Worm (Caenorhabditis elegans) whole organism, early embryonic: ENCODE data around the gene nas-33.

ENCODE experiments used
- B0310.2 ChIP-seq: sonication (generic microtip); optimal IDR thresholded peaks from 2 replicates; lab custom pipeline; 2016; ENCODE audit warnings: mild to moderate bottlenecking, missing genetic modification characterization, missing compliant biosample characterization
- F13C5.2 ChIP-seq: sonication (generic microtip); optimal IDR thresholded peaks from 2 replicates; lab custom pipeline; 2017; ENCODE audit warnings: mild to moderate bottlenecking, missing genetic modification characterization, inconsistent platforms, missing compliant biosample characterization
- aly-1 ChIP-seq: sonication (generic microtip); optimal IDR thresholded peaks from 2 replicates; lab custom pipeline; 2016; ENCODE audit warnings: missing genetic modification characterization, missing compliant biosample characterization
- ceh-13 ChIP-seq: fragments of 200-800 bp; sonication (Bioruptor generic); optimal IDR thresholded peaks from 2 replicates; lab custom pipeline; 2018; ENCODE audit warnings: mild to moderate bottlenecking, missing genetic modification characterization, missing compliant biosample characterization
- ceh-36 ChIP-seq: sonication (generic microtip); optimal IDR thresholded peaks from 2 replicates; lab custom pipeline; 2016; ENCODE audit warnings: missing genetic modification characterization, inconsistent platforms, missing compliant biosample characterization
- ets-7 ChIP-seq: sonication (generic microtip); optimal IDR thresholded peaks from 2 replicates; lab custom pipeline; 2016; ENCODE audit warnings: missing genotype, missing genetic modification characterization, missing compliant biosample characterization
- flt-1 ChIP-seq: fragments of 200-800 bp; sonication (Bioruptor generic); IDR thresholded peaks from 2 replicates; pipeline ENCODE4 v1.3.6; 2022; ENCODE audit warnings: missing genetic modification characterization, missing compliant biosample characterization
- hmg-4 ChIP-seq: fragments of 200-800 bp; sonication (Bioruptor generic); optimal IDR thresholded peaks from 2 replicates; lab custom pipeline; 2018; ENCODE audit warnings: mild to moderate bottlenecking, missing genetic modification characterization, missing compliant biosample characterization
- hnd-1 ChIP-seq: sonication (generic microtip); optimal IDR thresholded peaks from 2 replicates; lab custom pipeline; 2016; ENCODE audit warnings: missing genetic modification characterization, missing compliant biosample characterization
- pes-1 ChIP-seq: fragments of 200-800 bp; sonication (Bioruptor generic); IDR thresholded peaks from 2 replicates; pipeline ENCODE4 v1.3.6; 2022; ENCODE audit warnings: missing genetic modification reagents, missing genetic modification characterization, missing compliant biosample characterization
- sea-1 ChIP-seq: fragments of 200-800 bp; sonication (Bioruptor generic); conservative IDR thresholded peaks from 2 replicates; pipeline ENCODE4 v1.3.6; 2022; ENCODE audit warnings: missing genetic modification characterization, missing compliant biosample characterization
- tbx-11 ChIP-seq: fragments of 200-800 bp; sonication (Bioruptor generic); IDR thresholded peaks from 2 replicates; pipeline ENCODE4 v1.3.6; 2022; ENCODE audit warnings: missing genetic modification characterization, missing compliant biosample characterization
- tbx-37 ChIP-seq: fragments of 200-800 bp; sonication (Bioruptor generic); conservative IDR thresholded peaks from 2 replicates; pipeline ENCODE4 v1.3.6; 2022; ENCODE audit warnings: missing genetic modification reagents, missing genetic modification characterization, missing compliant biosample characterization
- tra-4 ChIP-seq: sonication (generic microtip); optimal IDR thresholded peaks from 2 replicates; lab custom pipeline; 2017; ENCODE audit warnings: missing genetic modification characterization, missing compliant biosample characterization

Gene nas-33

DNA sequence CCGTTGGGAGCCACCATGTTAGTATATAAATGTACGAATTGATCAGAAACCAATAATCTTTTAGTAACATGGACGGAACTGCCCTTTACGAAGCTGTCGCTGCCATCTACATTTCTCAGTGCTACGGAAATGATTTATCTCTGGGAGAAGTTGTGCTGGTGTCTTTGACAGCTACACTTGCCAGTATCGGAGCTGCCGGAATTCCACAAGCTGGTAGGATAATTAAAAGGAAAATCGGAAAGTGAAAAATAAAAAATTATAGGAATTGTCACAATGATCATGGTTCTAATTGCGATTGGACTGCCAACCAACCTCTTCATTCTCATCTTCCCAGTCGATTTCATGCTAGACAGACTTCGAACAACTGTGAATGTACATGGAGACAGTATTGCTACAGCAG, 49.2 kb downstream of the nas-33 start:
- TF ChIP-seq B0310.2 = no peak
- no peak for TF ChIP-seq sea-1 (GFP tag; lab: Robert Waterston, UW)
- no peak for TF ChIP-seq tbx-11
- no peak for TF ChIP-seq flt-1
- no peak for TF ChIP-seq ceh-36
- TF ChIP-seq ets-7 (tag; lab: Kevin White, UChicago) = no peak
- TF ChIP-seq hnd-1 (tag; lab: Kevin White, UChicago) = no peak
- TF ChIP-seq pes-1 (GFP tag; lab: Robert Waterston, UW) = no peak
- TF ChIP-seq tbx-37 (GFP tag; lab: Robert Waterston, UW) = no peak

- no peak for TF ChIP-seq hnd-1 (tag; lab: Kevin White, UChicago)
- TF ChIP-seq tbx-11 = no peak
- TF ChIP-seq tbx-37 (GFP tag; lab: Robert Waterston, UW) = no peak
- no peak for TF ChIP-seq hmg-4
- no peak for TF ChIP-seq F13C5.2 (tag; lab: Kevin White, UChicago)
- TF ChIP-seq sea-1 (GFP tag; lab: Robert Waterston, UW) = no peak
- no peak for TF ChIP-seq aly-1 (tag; lab: Kevin White, UChicago)
- TF ChIP-seq ceh-36 = no peak
- TF ChIP-seq B0310.2 = no peak
- TF ChIP-seq ceh-13 = no peak
- TF ChIP-seq tra-4 = no peak
- TF ChIP-seq flt-1 = no peak
Observed at ce11 chrX:6403122-6403521, 51.9 kb downstream of the nas-33 start, which contains the start of gene glt-4. TSS of gene glt-4 (plus strand) at chrX:6403422.
